Worm (Caenorhabditis elegans) whole organism, young adult: ENCODE measurements around the gene T21D12.7.
"Not testable (repeated sequence)": the region's sequence is repeated elsewhere in the genome, so short reads cannot be mapped to it uniquely, and the experiment has no call there.

Experiments
- Y95B8A.8 ChIP-seq: fragments of 200-800 bp; sonication (Bioruptor generic); IDR thresholded peaks from 2 replicates; pipeline ENCODE4 v1.3.6; 2022; ENCODE audit warnings: missing genetic modification reagents, missing genetic modification characterization, missing compliant biosample characterization
- ama-1 ChIP-seq, 3 experiments: fragments of 150-350 bp in 1 of 3; sonication (generic microtip) in 2 of 3; optimal IDR thresholded peaks; 2 replicates each; lab custom pipeline; 2014 to 2018; ENCODE audit warnings: missing biosample characterization in 2 of 3, missing genetic modification characterization in 2 of 3, missing genetic modification reagents in 2 of 3
- aptf-2 ChIP-seq: fragments of 200-800 bp; sonication (Bioruptor generic); conservative IDR thresholded peaks from 2 replicates; pipeline ENCODE4 v1.3.6; 2022; ENCODE audit warnings: missing genetic modification reagents, missing genetic modification characterization, missing compliant biosample characterization
- lin-35 ChIP-seq, 3 experiments: fragments of 150-350 bp in 2 of 3; sonication (generic microtip) in 1 of 3; optimal IDR thresholded peaks; 2 replicates each; lab custom pipeline; 2014 to 2018; ENCODE audit warnings: missing biosample characterization in 3 of 3, missing genetic modification characterization in 3 of 3, missing genetic modification reagents in 3 of 3
- snpc-4 ChIP-seq, 5 experiments: fragments of 150-350 bp in 1 of 5; sonication (generic microtip) in 4 of 5; optimal IDR thresholded peaks; 2 replicates each; lab custom pipeline; 2014 to 2018; ENCODE audit warnings: missing genetic modification characterization in 5 of 5, missing biosample characterization in 3 of 5, antibody characterized with exemption in 2 of 5, mild to moderate bottlenecking in 2 of 5, missing compliant biosample characterization in 2 of 5, missing genotype in 2 of 5, moderate library complexity in 2 of 5, missing genetic modification reagents in 1 of 5
- ztf-18 ChIP-seq: sonication (generic microtip); optimal IDR thresholded peaks from 2 replicates; lab custom pipeline; 2016; ENCODE audit warnings: missing genotype, mild to moderate bottlenecking, missing genetic modification characterization, missing compliant biosample characterization
- ztf-26 ChIP-seq: sonication (generic microtip); optimal IDR thresholded peaks from 2 replicates; lab custom pipeline; 2017; ENCODE audit warnings: missing genetic modification characterization, missing compliant biosample characterization

- TF ChIP-seq aptf-2; ama-1 (optimal IDR thresholded peaks at IDR 0.05; lab: Kevin White, UChicago); ama-1 (GFP tag; optimal IDR thresholded peaks at IDR 0.05; lab: Kevin White, UChicago); Y95B8A.8 (GFP tag; lab: Robert Waterston, UW); snpc-4 (GFP tag; optimal IDR thresholded peaks at IDR 0.05; lab: Kevin White, UChicago); snpc-4 (tag; optimal IDR thresholded peaks at IDR 0.05; lab: Kevin White, UChicago); lin-35 (GFP tag; optimal IDR thresholded peaks at IDR 0.05; lab: Kevin White, UChicago); ztf-18 (tag; lab: Kevin White, UChicago); ztf-26 (tag; lab: Kevin White, UChicago): not testable (repeated sequence)
Observed at ce11 chrIV:281247-281646, 10.0 kb downstream of the T21D12.7 start.
